Worm (Caenorhabditis elegans) whole organism, young adult: ENCODE results near the gene W02B12.12.

Experiments used
- B0035.1 ChIP-seq: sonication (generic microtip); optimal IDR thresholded peaks from 2 replicates; lab custom pipeline; 2016; ENCODE audit warnings: missing genetic modification characterization, mild to moderate bottlenecking, missing compliant biosample characterization, missing genotype, missing genetic modification reagents
- B0261.1 ChIP-seq: sonication (generic microtip); optimal IDR thresholded peaks from 2 replicates; lab custom pipeline; 2016; ENCODE audit warnings: mild to moderate bottlenecking, missing genetic modification characterization, moderate library complexity, missing compliant biosample characterization
- C06A6.2 ChIP-seq: fragments of 200-800 bp; sonication (Bioruptor generic); conservative IDR thresholded peaks from 2 replicates; pipeline ENCODE4 v1.3.6; 2022; ENCODE audit warnings: missing genetic modification characterization, missing compliant biosample characterization
- F22D6.2 ChIP-seq: sonication (generic microtip); optimal IDR thresholded peaks from 2 replicates; lab custom pipeline; 2016; ENCODE audit warnings: mild to moderate bottlenecking, missing genetic modification characterization, missing compliant biosample characterization
- F33H1.4 ChIP-seq: fragments of 200-800 bp; sonication (Bioruptor generic); IDR thresholded peaks from 2 replicates; pipeline ENCODE4 v1.3.6; 2022; ENCODE audit warnings: missing genetic modification reagents, missing genetic modification characterization, missing compliant biosample characterization
- F39B2.1 ChIP-seq: fragments of 200-800 bp; sonication (Bioruptor generic); IDR thresholded peaks from 2 replicates; pipeline ENCODE4 v1.3.6; 2022; ENCODE audit warnings: missing genetic modification reagents, missing genetic modification characterization, missing compliant biosample characterization
- F49E8.2 ChIP-seq: sonication (generic microtip); optimal IDR thresholded peaks from 3 replicates; lab custom pipeline; 2017; ENCODE audit warnings: missing genetic modification characterization, mild to moderate bottlenecking, missing compliant biosample characterization, antibody characterized with exemption, moderate library complexity; ENCODE audit not compliant: insufficient read depth
- F57C9.4 ChIP-seq: sonication (generic microtip); optimal IDR thresholded peaks from 2 replicates; lab custom pipeline; 2017; ENCODE audit warnings: mild to moderate bottlenecking, missing genetic modification characterization, missing compliant biosample characterization
- T07F8.4 ChIP-seq: sonication (generic microtip); optimal IDR thresholded peaks from 2 replicates; lab custom pipeline; 2016; ENCODE audit warnings: mild to moderate bottlenecking, missing genetic modification characterization, moderate library complexity, missing compliant biosample characterization
- Y53F4B.3 ChIP-seq: fragments of 200-800 bp; sonication (Bioruptor generic); IDR thresholded peaks from 2 replicates; pipeline ENCODE4 v1.3.6; 2022; ENCODE audit warnings: missing genetic modification reagents, missing genetic modification characterization, missing compliant biosample characterization
- Y67H2A.10 ChIP-seq: fragments of 200-800 bp; sonication (Bioruptor generic); conservative IDR thresholded peaks from 2 replicates; pipeline ENCODE4 v1.3.6; 2022; ENCODE audit warnings: missing genetic modification reagents, missing genetic modification characterization, missing compliant biosample characterization
- attf-5 ChIP-seq: fragments of 200-800 bp; sonication (Bioruptor generic); optimal IDR thresholded peaks from 2 replicates; lab custom pipeline; 2018; ENCODE audit warnings: mild to moderate bottlenecking, missing genetic modification characterization, missing compliant biosample characterization
- ccch-3 ChIP-seq: fragments of 200-800 bp; sonication (Bioruptor generic); optimal IDR thresholded peaks from 2 replicates; lab custom pipeline; 2018; ENCODE audit warnings: mild to moderate bottlenecking, missing genetic modification characterization, missing compliant biosample characterization
- cebp-1 ChIP-seq, 2 experiments: fragments of 200-800 bp in 1 of 2; sonication (Bioruptor generic) in 1 of 2; sonication (generic microtip) in 1 of 2; IDR thresholded peaks in 1 of 2; optimal IDR thresholded peaks in 1 of 2; 2 replicates each; pipeline versions ENCODE4 v1.3.6 to Lab custom; 2017 to 2022; ENCODE audit warnings: missing compliant biosample characterization in 2 of 2, missing genetic modification characterization in 2 of 2, mild to moderate bottlenecking in 1 of 2, missing genetic modification reagents in 1 of 2, moderate library complexity in 1 of 2
- ceh-91 ChIP-seq: fragments of 200-800 bp; sonication (Bioruptor generic); IDR thresholded peaks from 2 replicates; pipeline ENCODE4 v1.3.6; 2022; ENCODE audit warnings: missing genetic modification reagents, missing genetic modification characterization, missing compliant biosample characterization
- efl-1 ChIP-seq: fragments of 150-350 bp; optimal IDR thresholded peaks from 2 replicates; lab custom pipeline; 2014; ENCODE audit warnings: missing biosample characterization, missing genetic modification reagents, missing genetic modification characterization
- ets-4 ChIP-seq: fragments of 200-800 bp; sonication (Bioruptor generic); optimal IDR thresholded peaks from 2 replicates; lab custom pipeline; 2018; ENCODE audit warnings: mild to moderate bottlenecking, missing genetic modification characterization, missing compliant biosample characterization
- gei-17 ChIP-seq: fragments of 200-800 bp; sonication (Bioruptor generic); optimal IDR thresholded peaks from 2 replicates; lab custom pipeline; 2018; ENCODE audit warnings: mild to moderate bottlenecking, missing genetic modification characterization, missing compliant biosample characterization
- hlh-12 ChIP-seq: sonication (generic microtip); optimal IDR thresholded peaks from 2 replicates; lab custom pipeline; 2016; ENCODE audit warnings: missing genetic modification characterization, missing compliant biosample characterization
- hmg-1.2 ChIP-seq: fragments of 200-800 bp; sonication (Bioruptor generic); IDR thresholded peaks from 2 replicates; pipeline ENCODE4 v1.3.6; 2022; ENCODE audit warnings: missing genetic modification reagents, missing genetic modification characterization, missing compliant biosample characterization
- hrde-1 ChIP-seq: sonication (generic microtip); optimal IDR thresholded peaks from 2 replicates; lab custom pipeline; 2016; ENCODE audit warnings: missing genetic modification characterization, mild to moderate bottlenecking, missing compliant biosample characterization, moderate library complexity, missing genotype, missing genetic modification reagents, borderline replicate concordance
- let-526 ChIP-seq: fragments of 200-800 bp; sonication (Bioruptor generic); IDR thresholded peaks from 2 replicates; pipeline ENCODE4 v1.3.6; 2022; ENCODE audit warnings: missing genetic modification reagents, missing genetic modification characterization, missing compliant biosample characterization
- lin-35 ChIP-seq, 3 experiments: fragments of 150-350 bp in 2 of 3; sonication (generic microtip) in 1 of 3; optimal IDR thresholded peaks; 2 replicates each; lab custom pipeline; 2014 to 2018; ENCODE audit warnings: missing biosample characterization in 3 of 3, missing genetic modification characterization in 3 of 3, missing genetic modification reagents in 3 of 3
- lin-40 ChIP-seq: sonication (generic microtip); optimal IDR thresholded peaks from 2 replicates; lab custom pipeline; 2016; ENCODE audit warnings: missing genetic modification characterization, mild to moderate bottlenecking, missing compliant biosample characterization, missing genotype, missing genetic modification reagents
- nfyb-1 ChIP-seq: fragments of 200-800 bp; sonication (Bioruptor generic); IDR thresholded peaks from 2 replicates; pipeline ENCODE4 v1.3.6; 2022; ENCODE audit warnings: missing genetic modification reagents, missing genetic modification characterization, missing compliant biosample characterization
- nhr-179 ChIP-seq: sonication (generic microtip); optimal IDR thresholded peaks from 2 replicates; lab custom pipeline; 2016; ENCODE audit warnings: mild to moderate bottlenecking, missing genetic modification characterization, missing compliant biosample characterization
- repo-1 ChIP-seq: sonication (generic microtip); optimal IDR thresholded peaks from 2 replicates; lab custom pipeline; 2017; ENCODE audit warnings: mild to moderate bottlenecking, missing genetic modification characterization, missing compliant biosample characterization
- snpc-1.1 ChIP-seq: sonication (generic microtip); optimal IDR thresholded peaks from 2 replicates; lab custom pipeline; 2017; ENCODE audit warnings: missing genetic modification characterization, mild to moderate bottlenecking, missing compliant biosample characterization, antibody characterized with exemption, moderate library complexity, missing genotype, missing genetic modification reagents; ENCODE audit not compliant: insufficient read depth
- snpc-1.3 ChIP-seq: sonication (generic microtip); optimal IDR thresholded peaks from 2 replicates; lab custom pipeline; 2017; ENCODE audit warnings: missing genetic modification characterization, mild to moderate bottlenecking, missing compliant biosample characterization, antibody characterized with exemption, moderate library complexity, missing genotype, missing genetic modification reagents; ENCODE audit not compliant: insufficient read depth
- snpc-3.4 ChIP-seq: sonication (generic microtip); optimal IDR thresholded peaks from 2 replicates; lab custom pipeline; 2017; ENCODE audit warnings: missing genetic modification characterization, mild to moderate bottlenecking, missing compliant biosample characterization, antibody characterized with exemption, moderate library complexity, missing genotype, missing genetic modification reagents
- snpc-4 ChIP-seq, 5 experiments: fragments of 150-350 bp in 1 of 5; sonication (generic microtip) in 4 of 5; optimal IDR thresholded peaks; 2 replicates each; lab custom pipeline; 2014 to 2018; ENCODE audit warnings: missing genetic modification characterization in 5 of 5, missing biosample characterization in 3 of 5, antibody characterized with exemption in 2 of 5, mild to moderate bottlenecking in 2 of 5, missing compliant biosample characterization in 2 of 5, missing genotype in 2 of 5, moderate library complexity in 2 of 5, missing genetic modification reagents in 1 of 5
- sptf-2 ChIP-seq: fragments of 200-800 bp; sonication (Bioruptor generic); optimal IDR thresholded peaks from 2 replicates; lab custom pipeline; 2018; ENCODE audit warnings: mild to moderate bottlenecking, missing genetic modification characterization, missing compliant biosample characterization
- tbx-9 ChIP-seq: sonication (generic microtip); optimal IDR thresholded peaks from 2 replicates; lab custom pipeline; 2016; ENCODE audit warnings: borderline replicate concordance, missing genetic modification characterization, inconsistent platforms, missing compliant biosample characterization
- tlf-1 ChIP-seq: fragments of 200-800 bp; sonication (Bioruptor generic); optimal IDR thresholded peaks from 2 replicates; lab custom pipeline; 2018; ENCODE audit warnings: mild to moderate bottlenecking, missing genetic modification characterization, missing compliant biosample characterization
- unc-130 ChIP-seq: sonication (generic microtip); optimal IDR thresholded peaks from 2 replicates; lab custom pipeline; 2016; ENCODE audit warnings: missing genetic modification reagents, missing genetic modification characterization, missing compliant biosample characterization
- unc-62 ChIP-seq: fragments of 150-350 bp; optimal IDR thresholded peaks from 2 replicates; lab custom pipeline; 2014; ENCODE audit warnings: missing biosample characterization, missing genetic modification reagents, missing genetic modification characterization
- xnd-1 ChIP-seq: sonication (generic microtip); optimal IDR thresholded peaks from 2 replicates; lab custom pipeline; 2016; ENCODE audit warnings: missing genotype, missing genetic modification reagents, missing genetic modification characterization, missing compliant biosample characterization
- ztf-18 ChIP-seq: sonication (generic microtip); optimal IDR thresholded peaks from 2 replicates; lab custom pipeline; 2016; ENCODE audit warnings: missing genotype, mild to moderate bottlenecking, missing genetic modification characterization, missing compliant biosample characterization
- ztf-22 ChIP-seq: fragments of 200-800 bp; sonication (Bioruptor generic); optimal IDR thresholded peaks from 2 replicates; lab custom pipeline; 2018; ENCODE audit warnings: mild to moderate bottlenecking, missing genetic modification characterization, moderate library complexity, missing compliant biosample characterization
- ztf-28 ChIP-seq: fragments of 200-800 bp; sonication (Bioruptor generic); IDR thresholded peaks from 2 replicates; pipeline ENCODE4 v1.3.6; 2022; ENCODE audit warnings: missing genetic modification reagents, missing genetic modification characterization, missing compliant biosample characterization

The W02B12.12 gene

ce11 chrII:11487999-11488398 lies 9.0 kb upstream of the W02B12.12 start, which contains the start of gene B0334.13:
TSS of gene B0334.13 (plus strand) at chrII:11488299.
- TF ChIP-seq F49E8.2 (no peak), nhr-179 (tag; lab: Kevin White, UChicago) (no peak), gei-17 (GFP tag; lab: Kevin White, UChicago) (no peak), ets-4 (GFP tag; lab: Kevin White, UChicago) (no peak), hrde-1 (tag; lab: Kevin White, UChicago) (no peak), F22D6.2 (tag; lab: Kevin White, UChicago) (no peak), F33H1.4 (GFP tag; lab: Robert Waterston, UW) (no peak)

- TF ChIP-seq hmg-1.2 (GFP tag; lab: Robert Waterston, UW) (peak; percentile 47; the same call in 1 of the 2 replicates), Y67H2A.10 (GFP tag; lab: Robert Waterston, UW) (no peak)
Observed at ce11 chrII:11486698-11487234, 7.8 kb upstream of the W02B12.12 start, which contains the start of gene ttr-18. TSS of gene ttr-18 (minus strand) at chrII:11486748.

- TF ChIP-seq unc-130 (GFP tag; lab: Kevin White, UChicago) (no peak), tlf-1 (GFP tag; lab: Kevin White, UChicago) (no peak), repo-1 (tag; lab: Kevin White, UChicago) (no peak), ccch-3 (no peak), ztf-18 (tag; lab: Kevin White, UChicago) (no peak), ets-4 (GFP tag; lab: Kevin White, UChicago) (no peak), xnd-1 (no peak), F57C9.4 (tag; lab: Kevin White, UChicago) (no peak), hmg-1.2 (GFP tag; lab: Robert Waterston, UW) (no peak), F39B2.1 (GFP tag; lab: Robert Waterston, UW) (no peak), Y53F4B.3 (no peak), nfyb-1 (GFP tag; lab: Robert Waterston, UW) (no peak), let-526 (GFP tag; lab: Robert Waterston, UW) (no peak), C06A6.2 (no peak), snpc-3.4 (tag; lab: Kevin White, UChicago) (no peak)
Observed at ce11 chrII:11485200-11485599, 6.2 kb upstream of the W02B12.12 start, which contains the start of gene twk-5. TSS of gene twk-5 (minus strand) at chrII:11485300.

ce11 chrII:11484600-11484999 lies 5.6 kb upstream of the W02B12.12 start:
- TF ChIP-seq lin-40 (peak; percentile 66), B0035.1 (peak; percentile 76), ceh-91 (GFP tag; lab: Robert Waterston, UW) (peak; percentile 58; the same call in 1 of the 2 replicates), lin-35 (GFP tag; optimal IDR thresholded peaks at IDR 0.05; lab: Kevin White, UChicago) (peak in 1 of 3 experiments; percentile 78), F39B2.1 (GFP tag; lab: Robert Waterston, UW) (peak; percentile 85; the same call in 1 of the 2 replicates), ztf-28 (GFP tag; lab: Robert Waterston, UW) (peak; percentile 75; the same call in 1 of the 2 replicates), snpc-1.1 (peak; percentile 82), snpc-1.3 (tag; lab: Kevin White, UChicago) (peak; percentile 97), B0261.1 (tag; lab: Kevin White, UChicago) (peak; percentile 98), repo-1 (tag; lab: Kevin White, UChicago) (peak; percentile 87), hlh-12 (tag; lab: Kevin White, UChicago) (peak; percentile 85), unc-62 (no peak), attf-5 (GFP tag; lab: Kevin White, UChicago) (peak; percentile 91), sptf-2 (GFP tag; lab: Kevin White, UChicago) (peak; percentile 98), tbx-9 (tag; lab: Kevin White, UChicago) (peak; percentile 26), ztf-22 (GFP tag; lab: Kevin White, UChicago) (peak; percentile 57), snpc-4 (GFP tag; optimal IDR thresholded peaks at IDR 0.05; lab: Kevin White, UChicago) (peak; percentile 83), snpc-4 (tag; optimal IDR thresholded peaks at IDR 0.05; lab: Kevin White, UChicago) (peak; percentile 62 to 82 (median 77)), cebp-1 (GFP tag; IDR thresholded peaks at IDR 0.05; lab: Robert Waterston, UW) (peak; percentile 56; the same call in 1 of the 2 replicates), cebp-1 (tag; optimal IDR thresholded peaks at IDR 0.05; lab: Kevin White, UChicago) (no peak), efl-1 (GFP tag; lab: Kevin White, UChicago) (peak; percentile 25), tlf-1 (GFP tag; lab: Kevin White, UChicago) (peak; percentile 76), T07F8.4 (tag; lab: Kevin White, UChicago) (peak; percentile 93)
